Fruit fly (Drosophila melanogaster) whole organism, pupa: Measurements from ENCODE around the gene Uch.

ENCODE experiments used
- CG10348 ChIP-seq: fragments of 200-800 bp; sonication (Bioruptor generic); IDR thresholded peaks from 2 replicates; pipeline ENCODE4 v1.3.6; 2022; ENCODE audit warnings: missing biosample characterization, missing genetic modification characterization
- CG12605 ChIP-seq: fragments of 200-800 bp; sonication (Bioruptor generic); IDR thresholded peaks from 2 replicates; pipeline ENCODE4 v1.3.6; 2022; ENCODE audit warnings: missing biosample characterization, missing genetic modification characterization
- CG13204 ChIP-seq: fragments of 200-800 bp; sonication (Bioruptor generic); optimal IDR thresholded peaks from 2 replicates; lab custom pipeline; 2018; ENCODE audit warnings: missing biosample characterization, mild to moderate bottlenecking, missing genetic modification characterization, moderate library complexity
- CG14655 ChIP-seq: fragments of 200-800 bp; sonication (Bioruptor generic); optimal IDR thresholded peaks from 3 replicates; lab custom pipeline; 2017; ENCODE audit warnings: mild to moderate bottlenecking, missing biosample characterization, missing genetic modification reagents, missing genetic modification characterization
- CG15710 ChIP-seq: fragments of 200-800 bp; sonication (Bioruptor generic); optimal IDR thresholded peaks from 2 replicates; lab custom pipeline; 2018; ENCODE audit warnings: missing biosample characterization, mild to moderate bottlenecking, missing genetic modification characterization, moderate library complexity
- CG17806 ChIP-seq: fragments of 200-800 bp; sonication (Bioruptor generic); optimal IDR thresholded peaks from 2 replicates; lab custom pipeline; 2018; ENCODE audit warnings: missing biosample characterization, mild to moderate bottlenecking, missing genetic modification characterization, moderate library complexity
- CG32121 ChIP-seq: fragments of 200-800 bp; sonication (Bioruptor generic); IDR thresholded peaks from 2 replicates; pipeline ENCODE4 v1.3.6; 2022; ENCODE audit warnings: missing biosample characterization, missing genetic modification characterization
- CG34367 ChIP-seq: fragments of 200-800 bp; sonication (Bioruptor generic); optimal IDR thresholded peaks from 2 replicates; lab custom pipeline; 2018; ENCODE audit warnings: missing biosample characterization, mild to moderate bottlenecking, missing genetic modification characterization
- CG4496 ChIP-seq: fragments of 200-800 bp; sonication (Bioruptor generic); IDR thresholded peaks from 3 replicates; pipeline ENCODE4 v1.3.6; 2022; ENCODE audit warnings: missing biosample characterization, missing genetic modification characterization
- CG8159 ChIP-seq: fragments of 200-800 bp; sonication (Bioruptor generic); optimal IDR thresholded peaks from 3 replicates; lab custom pipeline; 2018; ENCODE audit warnings: missing biosample characterization, mild to moderate bottlenecking, missing genetic modification characterization, moderate library complexity
- CG8301 ChIP-seq: fragments of 200-800 bp; sonication (Bioruptor generic); optimal IDR thresholded peaks from 2 replicates; lab custom pipeline; 2018; ENCODE audit warnings: missing biosample characterization, mild to moderate bottlenecking, missing genetic modification characterization
- CG9948 ChIP-seq: fragments of 200-800 bp; sonication (Bioruptor generic); optimal IDR thresholded peaks from 2 replicates; lab custom pipeline; 2018; ENCODE audit warnings: missing biosample characterization, mild to moderate bottlenecking, missing genetic modification characterization, moderate library complexity
- D1 ChIP-seq: fragments of 200-800 bp; sonication (Bioruptor generic); optimal IDR thresholded peaks from 2 replicates; lab custom pipeline; 2018; ENCODE audit warnings: missing biosample characterization, mild to moderate bottlenecking, missing genetic modification characterization, moderate library complexity
- EcR ChIP-seq: fragments of 200-800 bp; sonication (Bioruptor generic); optimal IDR thresholded peaks from 3 replicates; lab custom pipeline; 2019; ENCODE audit warnings: missing biosample characterization, missing genetic modification characterization, mild to moderate bottlenecking, moderate library complexity, missing genetic modification reagents
- Ets98B ChIP-seq: fragments of 200-800 bp; sonication (Bioruptor generic); IDR thresholded peaks from 2 replicates; pipeline ENCODE4 v1.3.6; 2022; ENCODE audit warnings: missing biosample characterization, missing genetic modification characterization
- Pif1A ChIP-seq: fragments of 200-800 bp; sonication (Bioruptor generic); optimal IDR thresholded peaks from 3 replicates; lab custom pipeline; 2016; ENCODE audit warnings: missing biosample characterization, missing genetic modification characterization
- Pif1B ChIP-seq: fragments of 200-800 bp; sonication (Bioruptor generic); optimal IDR thresholded peaks from 3 replicates; lab custom pipeline; 2016; ENCODE audit warnings: missing biosample characterization, missing genetic modification characterization
- Snoo ChIP-seq: fragments of 200-800 bp; sonication (Bioruptor generic); optimal IDR thresholded peaks from 3 replicates; lab custom pipeline; 2017; ENCODE audit warnings: missing biosample characterization, mild to moderate bottlenecking, missing genetic modification characterization, inconsistent platforms
- fd96Ca ChIP-seq: fragments of 200-800 bp; sonication (Bioruptor generic); IDR thresholded peaks from 3 replicates; pipeline ENCODE4 v1.3.6; 2022; ENCODE audit warnings: missing biosample characterization, missing genetic modification characterization
- gl ChIP-seq: fragments of 200-800 bp; sonication (Bioruptor generic); optimal IDR thresholded peaks from 2 replicates; lab custom pipeline; 2018; ENCODE audit warnings: missing biosample characterization, mild to moderate bottlenecking, missing genetic modification characterization
- rn ChIP-seq: fragments of 200-800 bp; sonication (Bioruptor generic); IDR thresholded peaks from 2 replicates; pipeline ENCODE4 v1.3.6; 2022; ENCODE audit warnings: missing biosample characterization, missing genetic modification characterization

Gene Uch

DNA sequence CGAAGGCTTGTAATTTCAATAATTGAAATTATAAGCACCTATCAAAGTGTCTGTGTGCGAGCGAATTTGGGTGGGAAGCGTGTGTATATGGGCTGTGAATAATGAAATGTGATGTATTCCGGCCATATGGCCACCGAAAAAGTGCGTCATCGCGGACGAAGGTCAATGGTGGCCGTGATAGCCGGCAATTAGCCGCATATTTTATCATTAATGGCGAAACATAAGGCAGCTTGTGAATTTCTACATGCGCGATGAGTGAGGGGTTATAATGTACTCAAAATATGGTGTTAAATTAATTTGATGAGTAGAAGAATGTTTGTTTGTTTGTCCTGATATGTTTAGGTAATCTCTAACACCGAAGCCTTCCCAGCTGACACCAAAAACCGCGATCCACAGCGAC is 22.6 kb downstream of the Uch start:
- TF ChIP-seq EcR (GFP tag; lab: Kevin White, UChicago) (no peak), CG15710 (tag; lab: Kevin White, UChicago) (no peak), Pif1B (GFP tag; lab: Kevin White, UChicago) (no peak)
- TF ChIP-seq, all 21 proteins: peak for 0

dm6 chr2L:2190684-2191083 is 23.3 kb downstream of the Uch start:
- no peak for TF ChIP-seq CG15710 (tag; lab: Kevin White, UChicago)
- TF ChIP-seq CG17806 (tag; lab: Kevin White, UChicago), result no peak
- TF ChIP-seq Ets98B (GFP tag; lab: Robert Waterston, UW), result no peak
- no peak for TF ChIP-seq D1
- TF ChIP-seq CG9948, result no peak
- no peak for TF ChIP-seq rn
- no peak for TF ChIP-seq CG14655 (GFP tag; lab: Kevin White, UChicago)
- TF ChIP-seq EcR (GFP tag; lab: Kevin White, UChicago), result no peak
- TF ChIP-seq CG13204 (GFP tag; lab: Kevin White, UChicago), result no peak
- no peak for TF ChIP-seq Pif1B (GFP tag; lab: Kevin White, UChicago)
- TF ChIP-seq CG4496 (GFP tag; lab: Robert Waterston, UW), result no peak
- no peak for TF ChIP-seq CG12605 (GFP tag; lab: Robert Waterston, UW)
- TF ChIP-seq CG32121 (GFP tag; lab: Robert Waterston, UW), result no peak
- TF ChIP-seq CG10348 (GFP tag; lab: Robert Waterston, UW), result no peak
- no peak for TF ChIP-seq fd96Ca
- no peak for TF ChIP-seq gl (tag; lab: Kevin White, UChicago)
- TF ChIP-seq Snoo (tag; lab: Kevin White, UChicago), result no peak
- no peak for TF ChIP-seq CG8159 (tag; lab: Kevin White, UChicago)
- TF ChIP-seq CG8301 (tag; lab: Kevin White, UChicago), result no peak
- TF ChIP-seq Pif1A (GFP tag; lab: Kevin White, UChicago), result no peak

DNA sequence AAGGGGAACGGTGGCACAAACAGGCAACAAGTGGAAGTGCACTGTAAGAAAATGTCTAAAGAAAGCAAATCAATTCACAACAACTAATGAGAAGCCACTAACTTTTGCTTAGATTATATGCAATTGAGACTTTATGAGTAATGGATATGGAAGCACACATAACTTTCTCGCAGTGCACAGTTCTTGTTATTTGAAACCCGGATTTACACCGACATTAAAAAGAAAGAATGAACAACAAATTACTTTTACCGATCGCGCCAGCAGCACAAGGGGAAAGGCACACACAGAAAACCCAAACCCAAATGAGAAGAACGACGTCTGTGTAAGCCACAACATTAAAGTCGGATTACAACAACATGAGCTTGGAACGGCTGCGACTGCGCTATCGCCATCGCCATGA is 24.9 kb downstream of the Uch start:
- TF ChIP-seq CG17806 (tag; lab: Kevin White, UChicago), result peak; percentile 56
- TF ChIP-seq CG8301 (tag; lab: Kevin White, UChicago), result peak; percentile 78
- TF ChIP-seq CG12605 (GFP tag; lab: Robert Waterston, UW), result peak; percentile 59; the same call in 1 of the 2 replicates
- no peak for TF ChIP-seq EcR (GFP tag; lab: Kevin White, UChicago)
- peak; percentile 45 for TF ChIP-seq CG9948
- no peak for TF ChIP-seq gl (tag; lab: Kevin White, UChicago)
- peak; percentile 82 for TF ChIP-seq Snoo (tag; lab: Kevin White, UChicago)
- peak; percentile 58 for TF ChIP-seq Ets98B (GFP tag; lab: Robert Waterston, UW)
- TF ChIP-seq CG34367, result peak; percentile 28
- TF ChIP-seq CG32121 (GFP tag; lab: Robert Waterston, UW), result no peak
- TF ChIP-seq rn, result no peak
- TF ChIP-seq D1, result no peak
- peak; percentile 36 for TF ChIP-seq CG15710 (tag; lab: Kevin White, UChicago)
- TF ChIP-seq CG14655 (GFP tag; lab: Kevin White, UChicago), result peak; percentile 77
- 0 out of 2 replicates have a peak, but pooled peaks have one; percentile 20 for TF ChIP-seq CG10348 (GFP tag; lab: Robert Waterston, UW)
- peak; percentile 64 for TF ChIP-seq Pif1B (GFP tag; lab: Kevin White, UChicago)
- peak; percentile 81 for TF ChIP-seq CG4496 (GFP tag; lab: Robert Waterston, UW)
- peak; percentile 62; the same call in 2 of the 3 replicates for TF ChIP-seq fd96Ca
- peak; percentile 71 for TF ChIP-seq Pif1A (GFP tag; lab: Kevin White, UChicago)
- TF ChIP-seq CG13204 (GFP tag; lab: Kevin White, UChicago), result no peak
- TF ChIP-seq CG8159 (tag; lab: Kevin White, UChicago), result peak; percentile 48

dm6 chr2L:2187411-2187810 is 26.6 kb downstream of the Uch start:
- TF ChIP-seq rn (no peak), CG10348 (GFP tag; lab: Robert Waterston, UW) (no peak), CG32121 (GFP tag; lab: Robert Waterston, UW) (no peak), CG14655 (GFP tag; lab: Kevin White, UChicago) (no peak)

DNA sequence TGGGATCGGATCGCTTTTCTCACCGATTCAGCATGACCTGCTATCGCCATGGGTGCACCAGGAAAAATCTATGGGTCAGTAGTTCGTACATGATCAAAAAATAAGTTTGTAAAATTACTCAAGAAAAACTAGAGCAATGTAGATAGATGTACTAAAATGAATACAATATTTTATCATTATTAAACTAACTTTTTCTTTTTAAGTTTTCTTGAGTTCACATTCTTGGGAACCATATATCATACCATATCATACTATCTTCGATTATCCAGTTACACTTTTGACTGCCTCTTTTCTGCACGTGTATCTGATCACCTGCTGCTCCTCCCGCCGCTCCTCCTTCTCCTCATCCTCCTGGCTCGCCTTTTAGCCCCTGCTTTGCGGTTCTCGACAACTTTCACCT is 28.6 kb downstream of the Uch start:
- peak; percentile 23 for TF ChIP-seq Snoo (tag; lab: Kevin White, UChicago)
- TF ChIP-seq CG4496 (GFP tag; lab: Robert Waterston, UW), result no peak
- no peak for TF ChIP-seq CG10348 (GFP tag; lab: Robert Waterston, UW)
- TF ChIP-seq CG13204 (GFP tag; lab: Kevin White, UChicago), result no peak
- peak; percentile 1 for TF ChIP-seq Pif1B (GFP tag; lab: Kevin White, UChicago)
- no peak for TF ChIP-seq D1
- no peak for TF ChIP-seq CG15710 (tag; lab: Kevin White, UChicago)
- no peak for TF ChIP-seq CG9948
- no peak for TF ChIP-seq CG12605 (GFP tag; lab: Robert Waterston, UW)
- TF ChIP-seq fd96Ca, result no peak
- no peak for TF ChIP-seq rn
- TF ChIP-seq CG8159 (tag; lab: Kevin White, UChicago), result no peak
- no peak for TF ChIP-seq CG34367
- no peak for TF ChIP-seq CG32121 (GFP tag; lab: Robert Waterston, UW)
- peak; percentile 70 for TF ChIP-seq CG14655 (GFP tag; lab: Kevin White, UChicago)
- no peak for TF ChIP-seq EcR (GFP tag; lab: Kevin White, UChicago)
- no peak for TF ChIP-seq Pif1A (GFP tag; lab: Kevin White, UChicago)
- TF ChIP-seq CG8301 (tag; lab: Kevin White, UChicago), result peak; percentile 84
- TF ChIP-seq CG17806 (tag; lab: Kevin White, UChicago), result no peak
- peak; percentile 11; the same call in 1 of the 2 replicates for TF ChIP-seq Ets98B (GFP tag; lab: Robert Waterston, UW)
- TF ChIP-seq gl (tag; lab: Kevin White, UChicago), result no peak
- TF ChIP-seq, all 21 proteins: peak for 5

- no peak for TF ChIP-seq CG15710 (tag; lab: Kevin White, UChicago)
- peak; percentile 11; the same call in 1 of the 2 replicates for TF ChIP-seq CG12605 (GFP tag; lab: Robert Waterston, UW)
- TF ChIP-seq EcR (GFP tag; lab: Kevin White, UChicago), result no peak
- peak; percentile 56; the same call in 1 of the 3 replicates for TF ChIP-seq CG4496 (GFP tag; lab: Robert Waterston, UW)
- TF ChIP-seq Snoo (tag; lab: Kevin White, UChicago), result peak; percentile 22
- TF ChIP-seq CG14655 (GFP tag; lab: Kevin White, UChicago), result peak; percentile 54
- peak; percentile 21 for TF ChIP-seq CG9948
- no peak for TF ChIP-seq gl (tag; lab: Kevin White, UChicago)
- TF ChIP-seq D1, result no peak
- peak; percentile 1 for TF ChIP-seq CG34367
- TF ChIP-seq CG17806 (tag; lab: Kevin White, UChicago), result peak; percentile 29
- no peak for TF ChIP-seq fd96Ca
- no peak for TF ChIP-seq CG10348 (GFP tag; lab: Robert Waterston, UW)
- peak; percentile 25; the same call in 1 of the 2 replicates for TF ChIP-seq CG32121 (GFP tag; lab: Robert Waterston, UW)
- TF ChIP-seq CG13204 (GFP tag; lab: Kevin White, UChicago), result no peak
- TF ChIP-seq Pif1A (GFP tag; lab: Kevin White, UChicago), result peak; percentile 55
- peak; percentile 75 for TF ChIP-seq CG8301 (tag; lab: Kevin White, UChicago)
- TF ChIP-seq CG8159 (tag; lab: Kevin White, UChicago), result peak; percentile 48
- peak; percentile 62 for TF ChIP-seq Pif1B (GFP tag; lab: Kevin White, UChicago)
- peak; percentile 37; the same call in 1 of the 2 replicates for TF ChIP-seq Ets98B (GFP tag; lab: Robert Waterston, UW)
- TF ChIP-seq rn, result peak; percentile 47
Measured at dm6 chr2L:2184659-2185058, 29.4 kb downstream of the Uch start.
